Fruit fly (Drosophila melanogaster) Kc167 (cell line): Measurements from ENCODE around the gene CG10035.

Experiments used
- Myc ChIP-seq: fragments of >200 bp; optimal IDR thresholded peaks from 2 replicates; lab custom pipeline; 2017; ENCODE audit warnings: missing external identifiers
- Sin3A ChIP-seq: fragments of >200 bp; optimal IDR thresholded peaks from 2 replicates; lab custom pipeline; 2018; ENCODE audit warnings: missing external identifiers
- h ChIP-seq: fragments of >200 bp; optimal IDR thresholded peaks from 3 replicates; lab custom pipeline; 2018; ENCODE audit warnings: missing external identifiers
- psq ChIP-seq: fragments of >200 bp; optimal IDR thresholded peaks from 2 replicates; lab custom pipeline; 2017; ENCODE audit warnings: missing external identifiers

dm6 chr3R:12359837-12360236, 22.7 kb downstream of the CG10035 start, which contains the start of gene CG4115:
- TF ChIP-seq psq (lab: Kevin White, UChicago) (no peak), h (no peak), Myc (lab: Kevin White, UChicago) (no peak), Sin3A (lab: Kevin White, UChicago) (no peak)
